Fruit fly (Drosophila melanogaster) whole organism, embryonic: ENCODE measurements around the gene CG13653.

ENCODE experiments used
- Abd-B ChIP-seq: fragments of 200-800 bp; sonication (Bioruptor generic); optimal IDR thresholded peaks from 2 replicates; lab custom pipeline; 2018; ENCODE audit warnings: missing biosample characterization, mild to moderate bottlenecking, missing genetic modification characterization, moderate library complexity
- Aef1 ChIP-seq: fragments of 200-800 bp; sonication (Bioruptor generic); IDR thresholded peaks from 3 replicates; pipeline ENCODE4 v1.3.6; 2022; ENCODE audit warnings: missing biosample characterization, missing genetic modification characterization
- Antp ChIP-seq: fragments of 200-800 bp; sonication (Bioruptor generic); optimal IDR thresholded peaks from 3 replicates; lab custom pipeline; 2016; ENCODE audit warnings: missing biosample characterization, missing genetic modification characterization
- Atf-2 ChIP-seq: fragments of 200-800 bp; sonication (Bioruptor generic); optimal IDR thresholded peaks from 2 replicates; lab custom pipeline; 2016; ENCODE audit warnings: missing biosample characterization, missing genetic modification characterization
- BEAF-32 ChIP-seq: fragments of 200-800 bp; sonication (Bioruptor generic); optimal IDR thresholded peaks from 3 replicates; lab custom pipeline; 2017; ENCODE audit warnings: missing biosample characterization, missing genetic modification characterization, mild to moderate bottlenecking, moderate library complexity, missing genetic modification reagents
- CG11093 ChIP-seq: fragments of 200-800 bp; sonication (Bioruptor generic); IDR thresholded peaks from 3 replicates; pipeline ENCODE4 v1.3.6; 2022; ENCODE audit warnings: missing biosample characterization, missing genetic modification characterization
- CG11560 ChIP-seq: fragments of 200-800 bp; sonication (Bioruptor generic); IDR thresholded peaks from 3 replicates; pipeline ENCODE4 v1.3.6; 2022; ENCODE audit warnings: missing biosample characterization, missing genetic modification characterization
- CG12104 ChIP-seq: fragments of 200-800 bp; sonication (Bioruptor generic); optimal IDR thresholded peaks from 3 replicates; lab custom pipeline; 2016; ENCODE audit warnings: missing biosample characterization, missing genetic modification characterization
- CG13624 ChIP-seq: fragments of 200-800 bp; sonication (Bioruptor generic); optimal IDR thresholded peaks from 2 replicates; lab custom pipeline; 2016; ENCODE audit warnings: missing biosample characterization, missing genetic modification characterization
- CG14860 ChIP-seq: fragments of 200-800 bp; sonication (Bioruptor generic); IDR thresholded peaks from 3 replicates; pipeline ENCODE4 v1.3.6; 2022; ENCODE audit warnings: missing biosample characterization, missing genetic modification characterization; ENCODE audit not compliant: partially characterized antibody
- CG14965 ChIP-seq: fragments of 200-800 bp; sonication (Bioruptor generic); optimal IDR thresholded peaks from 2 replicates; lab custom pipeline; 2016; ENCODE audit warnings: missing biosample characterization, missing genetic modification characterization, borderline replicate concordance
- CG1602 ChIP-seq: fragments of 200-800 bp; sonication (Bioruptor generic); optimal IDR thresholded peaks from 3 replicates; lab custom pipeline; 2016; ENCODE audit warnings: missing biosample characterization, missing genetic modification characterization
- CG1647 ChIP-seq: fragments of 200-800 bp; sonication (Bioruptor generic); optimal IDR thresholded peaks from 3 replicates; lab custom pipeline; 2016; ENCODE audit warnings: missing biosample characterization, missing genetic modification characterization
- CG16779 ChIP-seq: fragments of 200-800 bp; sonication (Bioruptor generic); IDR thresholded peaks from 2 replicates; pipeline ENCODE4 v1.3.6; 2022; ENCODE audit warnings: missing biosample characterization, missing genetic modification characterization
- CG16815 ChIP-seq: fragments of 200-800 bp; sonication (Bioruptor generic); optimal IDR thresholded peaks from 3 replicates; lab custom pipeline; 2017; ENCODE audit warnings: missing biosample characterization, mild to moderate bottlenecking, missing genetic modification characterization
- CG17361 ChIP-seq: fragments of 200-800 bp; sonication (Bioruptor generic); IDR thresholded peaks from 3 replicates; pipeline ENCODE4 v1.3.6; 2022; ENCODE audit warnings: missing biosample characterization, missing genetic modification characterization
- CG17568 ChIP-seq: fragments of 200-800 bp; sonication (Bioruptor generic); optimal IDR thresholded peaks from 2 replicates; lab custom pipeline; 2018; ENCODE audit warnings: missing biosample characterization, mild to moderate bottlenecking, missing genetic modification characterization, moderate library complexity
- CG1792 ChIP-seq: fragments of 200-800 bp; sonication (Bioruptor generic); optimal IDR thresholded peaks from 2 replicates; lab custom pipeline; 2016; ENCODE audit warnings: missing biosample characterization, missing genetic modification characterization
- CG2712 ChIP-seq: fragments of 200-800 bp; optimal IDR thresholded peaks from 3 replicates; lab custom pipeline; 2019; ENCODE audit warnings: missing biosample characterization, mild to moderate bottlenecking, missing genetic modification characterization, moderate library complexity
- CG30020 ChIP-seq: fragments of 200-800 bp; optimal IDR thresholded peaks from 2 replicates; lab custom pipeline; 2019; ENCODE audit warnings: missing biosample characterization, mild to moderate bottlenecking, missing genetic modification characterization, moderate library complexity
- CG3065 ChIP-seq: fragments of 200-800 bp; sonication (Bioruptor generic); optimal IDR thresholded peaks from 2 replicates; lab custom pipeline; 2016; ENCODE audit warnings: missing biosample characterization, missing genetic modification characterization
- CG32767 ChIP-seq: fragments of 200-800 bp; sonication (Bioruptor generic); IDR thresholded peaks from 2 replicates; pipeline ENCODE4 v1.3.6; 2022; ENCODE audit warnings: missing biosample characterization, missing genetic modification characterization
- CG3726 ChIP-seq: fragments of 200-800 bp; sonication (Bioruptor generic); IDR thresholded peaks from 3 replicates; pipeline ENCODE4, ENCODE4 v1.3.6; 2022; ENCODE audit warnings: missing biosample characterization, missing genetic modification characterization
- CG3838 ChIP-seq: fragments of 200-800 bp; sonication (Bioruptor generic); optimal IDR thresholded peaks from 3 replicates; lab custom pipeline; 2016; ENCODE audit warnings: missing biosample characterization, missing genetic modification characterization
- CG6254 ChIP-seq: fragments of 200-800 bp; sonication (Bioruptor generic); optimal IDR thresholded peaks from 3 replicates; lab custom pipeline; 2017; ENCODE audit warnings: mild to moderate bottlenecking, missing biosample characterization, missing genetic modification reagents, missing genetic modification characterization
- CG8281 ChIP-seq: fragments of 200-800 bp; sonication (Bioruptor generic); optimal IDR thresholded peaks from 2 replicates; lab custom pipeline; 2018; ENCODE audit warnings: missing biosample characterization, mild to moderate bottlenecking, missing genetic modification characterization, moderate library complexity
- CG8359 ChIP-seq: fragments of 200-800 bp; sonication (Bioruptor generic); optimal IDR thresholded peaks from 2 replicates; lab custom pipeline; 2017; ENCODE audit warnings: missing biosample characterization, mild to moderate bottlenecking, missing genetic modification characterization, borderline replicate concordance
- CG8765 ChIP-seq: fragments of 200-800 bp; sonication (Bioruptor generic); IDR thresholded peaks from 2 replicates; pipeline ENCODE4 v1.3.6; 2022; ENCODE audit warnings: missing biosample characterization, missing genetic modification characterization
- CHES-1-like ChIP-seq: fragments of 200-800 bp; sonication (Bioruptor generic); optimal IDR thresholded peaks from 2 replicates; lab custom pipeline; 2016; ENCODE audit warnings: missing biosample characterization, missing genetic modification characterization
- E2f1 ChIP-seq: fragments of 200-800 bp; sonication (Bioruptor generic); IDR thresholded peaks from 2 replicates; pipeline ENCODE4 v1.3.6; 2022; ENCODE audit warnings: missing biosample characterization, missing genetic modification characterization
- Ets97D ChIP-seq: fragments of 200-800 bp; sonication (Bioruptor generic); optimal IDR thresholded peaks from 3 replicates; lab custom pipeline; 2016; ENCODE audit warnings: missing biosample characterization, missing genetic modification characterization
- HLH4C ChIP-seq: fragments of 200-800 bp; sonication (Bioruptor generic); IDR thresholded peaks from 3 replicates; pipeline ENCODE4 v1.3.6; 2022; ENCODE audit warnings: missing biosample characterization, missing genetic modification characterization; ENCODE audit not compliant: partially characterized antibody
- MTF-1 ChIP-seq: fragments of 200-800 bp; sonication (Bioruptor generic); optimal IDR thresholded peaks from 2 replicates; lab custom pipeline; 2018; ENCODE audit warnings: missing biosample characterization, mild to moderate bottlenecking, missing genetic modification characterization, borderline replicate concordance
- Myb ChIP-seq: fragments of 200-800 bp; sonication (Bioruptor generic); optimal IDR thresholded peaks from 2 replicates; lab custom pipeline; 2016; ENCODE audit warnings: missing biosample characterization, missing genetic modification characterization
- Nf-YC ChIP-seq: fragments of 200-800 bp; optimal IDR thresholded peaks from 3 replicates; lab custom pipeline; 2019; ENCODE audit warnings: missing biosample characterization, mild to moderate bottlenecking, missing genetic modification characterization, moderate library complexity
- NfI ChIP-seq: fragments of 200-800 bp; sonication (Bioruptor generic); optimal IDR thresholded peaks from 3 replicates; lab custom pipeline; 2018; ENCODE audit warnings: missing biosample characterization, mild to moderate bottlenecking, missing genetic modification characterization, moderate library complexity
- Sox102F ChIP-seq: fragments of 200-800 bp; sonication (Bioruptor generic); optimal IDR thresholded peaks from 2 replicates; lab custom pipeline; 2018; ENCODE audit warnings: missing biosample characterization, mild to moderate bottlenecking, missing genetic modification characterization, moderate library complexity
- Sry-δ ChIP-seq: fragments of 200-800 bp; sonication (Bioruptor generic); optimal IDR thresholded peaks from 2 replicates; lab custom pipeline; 2016; ENCODE audit warnings: missing biosample characterization, missing genetic modification characterization
- ac ChIP-seq: fragments of 200-800 bp; sonication (Bioruptor generic); optimal IDR thresholded peaks from 3 replicates; lab custom pipeline; 2017; ENCODE audit warnings: missing biosample characterization, mild to moderate bottlenecking, missing genetic modification characterization
- chn ChIP-seq: fragments of 200-800 bp; sonication (Bioruptor generic); optimal IDR thresholded peaks from 2 replicates; lab custom pipeline; 2016; ENCODE audit warnings: missing biosample characterization, missing genetic modification characterization
- ci ChIP-seq: fragments of 200-800 bp; sonication (Bioruptor generic); IDR thresholded peaks from 3 replicates; pipeline ENCODE4 v1.3.6; 2022; ENCODE audit warnings: missing biosample characterization, missing genetic modification characterization
- gem ChIP-seq: fragments of 200-800 bp; sonication (Bioruptor generic); optimal IDR thresholded peaks from 2 replicates; lab custom pipeline; 2019; ENCODE audit warnings: missing biosample characterization, mild to moderate bottlenecking, missing genetic modification characterization, moderate library complexity
- gsb-n ChIP-seq: fragments of 200-800 bp; sonication (Bioruptor generic); optimal IDR thresholded peaks from 3 replicates; lab custom pipeline; 2018; ENCODE audit warnings: missing biosample characterization, mild to moderate bottlenecking, missing genetic modification characterization
- ham ChIP-seq: fragments of 200-800 bp; sonication (Bioruptor generic); IDR thresholded peaks from 2 replicates; pipeline ENCODE4 v1.3.6; 2022; ENCODE audit warnings: missing biosample characterization, missing genetic modification characterization
- hkb ChIP-seq, 2 experiments: fragments of 200-800 bp in 1 of 2; fragments of >200 bp in 1 of 2; sonication (Bioruptor generic) in 1 of 2; IDR thresholded peaks in 1 of 2; optimal IDR thresholded peaks in 1 of 2; 2 replicates each; pipeline versions ENCODE4 v1.3.6 to Lab custom; 2017 to 2022; ENCODE audit warnings: missing biosample characterization in 1 of 2, missing genetic modification characterization in 1 of 2
- pum ChIP-seq: fragments of 200-800 bp; sonication (Bioruptor generic); optimal IDR thresholded peaks from 2 replicates; lab custom pipeline; 2016; ENCODE audit warnings: missing biosample characterization, missing genetic modification characterization
- pzg ChIP-seq: fragments of 200-800 bp; sonication (Bioruptor generic); optimal IDR thresholded peaks from 3 replicates; lab custom pipeline; 2018; ENCODE audit warnings: missing biosample characterization, mild to moderate bottlenecking, missing genetic modification characterization, moderate library complexity
- seq ChIP-seq: fragments of 200-800 bp; sonication (Bioruptor generic); IDR thresholded peaks from 2 replicates; pipeline ENCODE4 v1.3.6; 2022; ENCODE audit warnings: missing biosample characterization, missing genetic modification characterization
- tap ChIP-seq: fragments of 200-800 bp; optimal IDR thresholded peaks from 3 replicates; lab custom pipeline; 2019; ENCODE audit warnings: missing biosample characterization, mild to moderate bottlenecking, missing genetic modification characterization, moderate library complexity
- tna ChIP-seq: fragments of 200-800 bp; sonication (Bioruptor generic); IDR thresholded peaks from 2 replicates; pipeline ENCODE4 v1.3.6; 2022; ENCODE audit warnings: missing biosample characterization, missing genetic modification characterization; ENCODE audit not compliant: partially characterized antibody

CG13653 gene

dm6 chr3R:25178521-25178920, 16.8 kb upstream of the CG13653 start (continued):
- TF ChIP-seq CG6254 (GFP tag; lab: Kevin White, UChicago): peak; percentile 11
- no peak for TF ChIP-seq Nf-YC (tag; lab: Kevin White, UChicago)
- peak; percentile 87 for TF ChIP-seq ci (GFP tag; lab: Robert Waterston, UW)
- TF ChIP-seq pum (GFP tag; lab: Kevin White, UChicago): no peak
- peak; percentile 56; the same call in 2 of the 3 replicates for TF ChIP-seq CG17361 (GFP tag; lab: Robert Waterston, UW)
- TF ChIP-seq seq (GFP tag; lab: Robert Waterston, UW): 0 out of 2 replicates have a peak, but pooled peaks have one; percentile 16
- TF ChIP-seq Sry-δ (GFP tag; lab: Kevin White, UChicago): no peak
- peak; percentile 32 for TF ChIP-seq CG3838 (GFP tag; lab: Kevin White, UChicago)
- TF ChIP-seq tna: no peak
- TF ChIP-seq ac (GFP tag; lab: Kevin White, UChicago): peak; percentile 64
- TF ChIP-seq CG14860: no peak
- peak; percentile 12 for TF ChIP-seq CG12104 (GFP tag; lab: Kevin White, UChicago)
- TF ChIP-seq CG11093 (GFP tag; lab: Robert Waterston, UW): 0 out of 3 replicates have a peak, but pooled peaks have one; percentile 53
- TF ChIP-seq BEAF-32 (GFP tag; lab: Kevin White, UChicago): no peak
- TF ChIP-seq CG32767 (GFP tag; lab: Robert Waterston, UW): peak; percentile 72
- peak; percentile 32 for TF ChIP-seq CG30020 (tag; lab: Kevin White, UChicago)
- peak; percentile 90 for TF ChIP-seq CG16815 (GFP tag; lab: Kevin White, UChicago)
- no peak for TF ChIP-seq HLH4C (GFP tag; lab: Robert Waterston, UW)
- peak; percentile 72 for TF ChIP-seq Sox102F (GFP tag; lab: Kevin White, UChicago)
- no peak for TF ChIP-seq ham (GFP tag; lab: Robert Waterston, UW)
- peak; percentile 42 for TF ChIP-seq CG17568 (GFP tag; lab: Kevin White, UChicago)
- TF ChIP-seq CHES-1-like (GFP tag; lab: Kevin White, UChicago): no peak
- TF ChIP-seq chn (GFP tag; lab: Kevin White, UChicago): peak; percentile 89
- TF ChIP-seq CG1602 (GFP tag; lab: Kevin White, UChicago): peak; percentile 83
- peak; percentile 58 for TF ChIP-seq E2f1 (GFP tag; lab: Robert Waterston, UW)
- TF ChIP-seq CG3726 (GFP tag; lab: Robert Waterston, UW): no peak
- peak; percentile 2 for TF ChIP-seq Abd-B (GFP tag; lab: Kevin White, UChicago)
- TF ChIP-seq MTF-1 (GFP tag; lab: Kevin White, UChicago): peak; percentile 5
- no peak for TF ChIP-seq pzg (GFP tag; lab: Kevin White, UChicago)
- TF ChIP-seq hkb (optimal IDR thresholded peaks at IDR 0.05; lab: Kevin White, UChicago): no peak
- TF ChIP-seq hkb (GFP tag; IDR thresholded peaks at IDR 0.05; lab: Robert Waterston, UW): 0 out of 2 replicates have a peak, but pooled peaks have one; percentile 35
- TF ChIP-seq gsb-n (tag; lab: Kevin White, UChicago): peak; percentile 66
- TF ChIP-seq Antp (GFP tag; lab: Kevin White, UChicago): no peak
- no peak for TF ChIP-seq CG8281
- peak; percentile 94 for TF ChIP-seq CG8765 (GFP tag; lab: Robert Waterston, UW)
- no peak for TF ChIP-seq CG1647 (GFP tag; lab: Kevin White, UChicago)
- TF ChIP-seq Myb: no peak
- TF ChIP-seq Atf-2 (GFP tag; lab: Kevin White, UChicago): peak; percentile 48
- peak; percentile 80 for TF ChIP-seq CG2712 (tag; lab: Kevin White, UChicago)
- TF ChIP-seq CG11560: no peak; the same call in 2 of the 3 replicates
- no peak for TF ChIP-seq CG13624 (GFP tag; lab: Kevin White, UChicago)
- peak; percentile 79 for TF ChIP-seq gem (tag; lab: Kevin White, UChicago)
- peak; percentile 46 for TF ChIP-seq CG3065
- TF ChIP-seq tap (tag; lab: Kevin White, UChicago): peak; percentile 19
- TF ChIP-seq Ets97D (GFP tag; lab: Kevin White, UChicago): no peak
- TF ChIP-seq CG14965: no peak
- TF ChIP-seq CG16779: no peak
- no peak for TF ChIP-seq CG8359 (GFP tag; lab: Kevin White, UChicago)
- peak; percentile 34 for TF ChIP-seq NfI (GFP tag; lab: Kevin White, UChicago)
- no peak for TF ChIP-seq CG1792 (GFP tag; lab: Kevin White, UChicago)
- no peak; the same call in 2 of the 3 replicates for TF ChIP-seq Aef1
